Worm (Caenorhabditis elegans) whole organism, L3 larva: ENCODE results near the gene mel-32.

ENCODE experiments used
- R02D3.7 ChIP-seq: fragments of 150-350 bp; optimal IDR thresholded peaks from 2 replicates; lab custom pipeline; 2014; ENCODE audit warnings: missing biosample characterization, missing genetic modification characterization
- ZK546.5 ChIP-seq: sonication (generic microtip); optimal IDR thresholded peaks from 2 replicates; lab custom pipeline; 2017; ENCODE audit warnings: missing biosample characterization, missing genetic modification characterization
- aly-2 ChIP-seq: fragments of 150-350 bp; optimal IDR thresholded peaks from 2 replicates; lab custom pipeline; 2014; ENCODE audit warnings: missing biosample characterization, missing genetic modification characterization
- ama-1 ChIP-seq: fragments of 150-350 bp; optimal IDR thresholded peaks from 2 replicates; lab custom pipeline; 2018
- ceh-16 ChIP-seq: sonication (generic microtip); optimal IDR thresholded peaks from 2 replicates; lab custom pipeline; 2017; ENCODE audit warnings: missing biosample characterization, missing genetic modification characterization
- ceh-28 ChIP-seq: fragments of 150-350 bp; optimal IDR thresholded peaks from 2 replicates; lab custom pipeline; 2014; ENCODE audit warnings: missing biosample characterization, missing genetic modification reagents, missing genetic modification characterization
- ceh-82 ChIP-seq: fragments of 150-350 bp; optimal IDR thresholded peaks from 2 replicates; lab custom pipeline; 2014; ENCODE audit warnings: missing biosample characterization, missing genetic modification characterization
- ceh-9 ChIP-seq: sonication (generic microtip); optimal IDR thresholded peaks from 2 replicates; lab custom pipeline; 2018; ENCODE audit warnings: missing biosample characterization, missing genetic modification characterization
- egl-5 ChIP-seq: fragments of 150-350 bp; optimal IDR thresholded peaks from 2 replicates; lab custom pipeline; 2017; ENCODE audit warnings: missing biosample characterization, missing genetic modification reagents, missing genetic modification characterization, inconsistent platforms
- elt-1 ChIP-seq: fragments of 150-350 bp; optimal IDR thresholded peaks from 2 replicates; lab custom pipeline; 2014; ENCODE audit warnings: missing biosample characterization, missing genetic modification characterization
- elt-2 ChIP-seq: sonication (generic microtip); optimal IDR thresholded peaks from 2 replicates; lab custom pipeline; 2016; ENCODE audit warnings: missing genetic modification reagents, mild to moderate bottlenecking, missing genetic modification characterization, missing compliant biosample characterization
- elt-3 ChIP-seq, 3 experiments: fragments of 150-350 bp in 1 of 3; sonication (generic microtip) in 2 of 3; optimal IDR thresholded peaks; 2 replicates in 2 of 3; 4 replicates in 1 of 3; lab custom pipeline; 2014 to 2017; ENCODE audit warnings: missing biosample characterization in 3 of 3, missing genetic modification characterization in 3 of 3
- fkh-10 ChIP-seq: sonication (generic microtip); optimal IDR thresholded peaks from 2 replicates; lab custom pipeline; 2017; ENCODE audit warnings: missing biosample characterization, missing genetic modification reagents, missing genetic modification characterization
- fkh-2 ChIP-seq: fragments of 150-350 bp; optimal IDR thresholded peaks from 2 replicates; lab custom pipeline; 2014; ENCODE audit warnings: missing biosample characterization, missing genetic modification reagents, missing genetic modification characterization
- hmg-11 ChIP-seq: sonication (generic microtip); optimal IDR thresholded peaks from 2 replicates; lab custom pipeline; 2016; ENCODE audit warnings: missing genetic modification characterization, missing compliant biosample characterization
- lin-15B ChIP-seq: fragments of 150-350 bp; optimal IDR thresholded peaks from 2 replicates; lab custom pipeline; 2014; ENCODE audit warnings: missing biosample characterization, missing genetic modification characterization
- lin-39 ChIP-seq: fragments of 150-350 bp; optimal IDR thresholded peaks from 2 replicates; lab custom pipeline; 2018; ENCODE audit warnings: missing biosample characterization, missing genetic modification reagents, missing genetic modification characterization
- lsy-12 ChIP-seq: sonication (generic microtip); optimal IDR thresholded peaks from 2 replicates; lab custom pipeline; 2016; ENCODE audit warnings: mild to moderate bottlenecking, missing genetic modification characterization, missing compliant biosample characterization
- mdl-1 ChIP-seq: fragments of 150-350 bp; optimal IDR thresholded peaks from 2 replicates; lab custom pipeline; 2014; ENCODE audit warnings: missing biosample characterization, missing genetic modification characterization
- nfya-1 ChIP-seq: sonication (generic microtip); optimal IDR thresholded peaks from 2 replicates; lab custom pipeline; 2017; ENCODE audit warnings: missing genetic modification characterization, mild to moderate bottlenecking, missing compliant biosample characterization, antibody characterized with exemption, moderate library complexity; ENCODE audit not compliant: insufficient read depth
- nhr-11 ChIP-seq: fragments of 150-350 bp; optimal IDR thresholded peaks from 2 replicates; lab custom pipeline; 2014; ENCODE audit warnings: missing biosample characterization, missing genetic modification characterization
- nhr-12 ChIP-seq: fragments of 150-350 bp; optimal IDR thresholded peaks from 2 replicates; lab custom pipeline; 2014; ENCODE audit warnings: missing biosample characterization, missing genetic modification characterization
- nhr-23 ChIP-seq: fragments of 150-350 bp; optimal IDR thresholded peaks from 2 replicates; lab custom pipeline; 2014; ENCODE audit warnings: missing biosample characterization, missing genetic modification reagents, missing genetic modification characterization
- nhr-25 ChIP-seq: sonication (generic microtip); optimal IDR thresholded peaks from 2 replicates; lab custom pipeline; 2017; ENCODE audit warnings: missing biosample characterization, missing genetic modification characterization
- nhr-28 ChIP-seq: fragments of 150-350 bp; optimal IDR thresholded peaks from 2 replicates; lab custom pipeline; 2014; ENCODE audit warnings: missing biosample characterization, missing genetic modification characterization
- nhr-43 ChIP-seq: sonication (generic microtip); optimal IDR thresholded peaks from 2 replicates; lab custom pipeline; 2016; ENCODE audit warnings: mild to moderate bottlenecking, missing genetic modification characterization, missing compliant biosample characterization; ENCODE audit not compliant: poor library complexity, severe bottlenecking
- nhr-67 ChIP-seq: fragments of 150-350 bp; optimal IDR thresholded peaks from 2 replicates; lab custom pipeline; 2014; ENCODE audit warnings: missing biosample characterization, missing genetic modification characterization
- nhr-76 ChIP-seq: fragments of 150-350 bp; sonication (generic microtip); optimal IDR thresholded peaks from 5 replicates; lab custom pipeline; 2014; ENCODE audit warnings: missing biosample characterization, missing genetic modification characterization
- nhr-77 ChIP-seq: fragments of 150-350 bp; optimal IDR thresholded peaks from 2 replicates; lab custom pipeline; 2014; ENCODE audit warnings: missing biosample characterization, missing genetic modification characterization
- pha-4 ChIP-seq: fragments of 150-350 bp; optimal IDR thresholded peaks from 2 replicates; lab custom pipeline; 2014; ENCODE audit warnings: missing biosample characterization, missing genetic modification reagents, missing genetic modification characterization
- pqm-1 ChIP-seq: fragments of 150-350 bp; optimal IDR thresholded peaks from 2 replicates; lab custom pipeline; 2017; ENCODE audit warnings: missing biosample characterization, missing genetic modification characterization, inconsistent platforms
- sea-2 ChIP-seq: fragments of 150-350 bp; sonication (generic microtip); optimal IDR thresholded peaks from 4 replicates; lab custom pipeline; 2014; ENCODE audit warnings: missing biosample characterization, missing genetic modification reagents, missing genetic modification characterization
- skn-1 ChIP-seq: fragments of 150-350 bp; optimal IDR thresholded peaks from 2 replicates; lab custom pipeline; 2014; ENCODE audit warnings: missing biosample characterization, missing genetic modification characterization
- tbx-2 ChIP-seq: sonication (generic microtip); optimal IDR thresholded peaks from 2 replicates; lab custom pipeline; 2016; ENCODE audit warnings: mild to moderate bottlenecking, missing genetic modification characterization, missing compliant biosample characterization
- unc-39 ChIP-seq: sonication (generic microtip); optimal IDR thresholded peaks from 4 replicates; lab custom pipeline; 2017; ENCODE audit warnings: missing biosample characterization, missing genetic modification characterization
- zag-1 ChIP-seq: fragments of 150-350 bp; optimal IDR thresholded peaks from 2 replicates; lab custom pipeline; 2014; ENCODE audit warnings: missing biosample characterization, missing genetic modification characterization
- ztf-11 ChIP-seq: fragments of 150-350 bp; optimal IDR thresholded peaks from 2 replicates; lab custom pipeline; 2014; ENCODE audit warnings: missing biosample characterization, missing genetic modification characterization

The mel-32 gene

DNA sequence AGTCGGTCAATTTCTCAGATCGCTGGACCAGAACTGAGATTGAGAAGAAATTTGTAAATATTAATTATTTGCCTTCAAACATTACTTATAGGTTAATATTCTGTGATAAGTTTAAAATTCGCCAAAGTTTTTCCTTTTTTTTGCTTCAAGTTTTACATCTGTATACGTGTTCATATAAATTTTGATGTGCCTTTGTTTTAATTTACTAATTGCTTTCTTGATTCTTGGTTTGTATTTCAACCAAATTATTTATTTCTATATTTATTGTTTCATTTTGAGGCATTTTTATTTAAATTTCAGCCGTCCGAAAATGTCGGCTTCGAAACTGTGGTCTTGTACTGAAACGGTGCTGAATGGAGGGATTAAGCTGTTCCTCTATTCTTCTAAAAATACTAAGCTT, 6.5 kb downstream of the mel-32 start, which contains the start of gene C05D11.1:
TSS of gene C05D11.1 (plus strand) at position 301 of the 400 bp plus-strand sequence.
- TF ChIP-seq ceh-82 (no peak), sea-2 (GFP tag; lab: Kevin White, UChicago) (no peak), ama-1 (lab: Kevin White, UChicago) (no peak), nhr-77 (tag; lab: Kevin White, UChicago) (no peak)

DNA sequence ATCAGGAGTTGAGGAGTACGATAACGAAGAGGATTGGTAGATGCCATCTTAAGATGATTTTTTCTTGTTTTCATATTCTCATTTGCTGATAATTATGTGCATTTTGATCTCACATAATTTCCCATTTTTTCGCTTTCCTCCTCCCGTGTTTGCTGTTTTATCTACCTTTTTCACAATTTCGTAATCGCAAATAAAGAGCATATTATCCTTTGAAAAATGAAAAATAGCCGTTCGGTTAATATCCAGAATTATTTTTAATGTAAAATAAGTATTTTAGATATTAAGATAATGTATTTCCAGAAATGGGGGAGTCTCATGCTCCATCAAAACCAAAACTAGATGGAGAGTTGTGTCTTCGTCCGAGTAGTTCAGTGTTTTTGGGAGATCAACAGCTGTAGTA, 9.9 kb downstream of the mel-32 start, which contains the start of gene vps-16:
TSS of gene vps-16 (plus strand) at position 301 of the 400 bp plus-strand sequence.
- TF ChIP-seq fkh-2 (tag; lab: Kevin White, UChicago) (no peak), fkh-10 (GFP tag; lab: Kevin White, UChicago) (no peak), zag-1 (tag; lab: Kevin White, UChicago) (no peak), nhr-67 (tag; lab: Kevin White, UChicago) (no peak), ceh-9 (no peak), ceh-28 (tag; lab: Kevin White, UChicago) (no peak), unc-39 (no peak), pha-4 (tag; lab: Kevin White, UChicago) (no peak), ztf-11 (tag; lab: Kevin White, UChicago) (no peak)

DNA sequence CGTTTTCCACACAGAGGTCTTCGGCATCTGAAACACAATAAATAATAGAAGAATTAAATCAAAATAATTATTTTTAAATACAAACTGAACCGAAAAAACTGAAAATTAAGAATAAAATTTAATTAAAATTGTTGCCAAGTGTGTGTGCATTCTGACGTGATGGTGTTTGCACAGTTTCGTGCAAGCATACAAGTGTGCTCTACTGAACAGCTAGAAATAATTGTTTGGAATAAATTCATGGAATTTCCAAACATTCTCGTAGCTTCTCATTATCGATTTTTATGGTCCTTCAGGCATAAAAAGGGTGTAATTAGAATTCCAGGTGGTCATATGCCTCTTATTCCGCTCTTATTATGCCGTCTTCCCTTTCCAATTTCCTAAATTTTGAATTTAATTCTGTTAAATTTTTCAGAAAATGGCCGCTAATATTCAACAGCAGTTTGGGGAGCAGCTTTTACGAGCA, 11.0 kb downstream of the mel-32 start, which contains the start of the genes mrps-17 and txdc-9:
TSS of gene mrps-17 (minus strand) at position 33 of the 463 bp plus-strand sequence.
TSS of gene txdc-9 (plus strand) at position 413 of the 463 bp plus-strand sequence.
- TF ChIP-seq nhr-23 (peak; percentile 73), egl-5 (tag; lab: Kevin White, UChicago) (peak; percentile 74), lin-39 (tag; lab: Kevin White, UChicago) (peak; percentile 72), lsy-12 (tag; lab: Kevin White, UChicago) (peak; percentile 14), ceh-28 (tag; lab: Kevin White, UChicago) (peak; percentile 59), hmg-11 (tag; lab: Kevin White, UChicago) (peak; percentile 69), nhr-28 (tag; lab: Kevin White, UChicago) (no peak), ama-1 (lab: Kevin White, UChicago) (peak; percentile 1), ceh-9 (no peak), R02D3.7 (tag; lab: Kevin White, UChicago) (peak; percentile 32), elt-2 (tag; lab: Kevin White, UChicago) (peak; percentile 33), lin-15B (tag; lab: Kevin White, UChicago) (peak; percentile 89), elt-1 (no peak), ztf-11 (tag; lab: Kevin White, UChicago) (no peak), nhr-25 (tag; lab: Kevin White, UChicago) (peak; percentile 50), fkh-10 (GFP tag; lab: Kevin White, UChicago) (peak; percentile 37), skn-1 (tag; lab: Kevin White, UChicago) (peak; percentile 67), nhr-12 (tag; lab: Kevin White, UChicago) (no peak), sea-2 (GFP tag; lab: Kevin White, UChicago) (no peak), pqm-1 (tag; lab: Kevin White, UChicago) (peak; percentile 44), elt-3 (tag; optimal IDR thresholded peaks at IDR 0.05; lab: Kevin White, UChicago) (no peak), nhr-11 (tag; lab: Kevin White, UChicago) (peak; percentile 14)

DNA sequence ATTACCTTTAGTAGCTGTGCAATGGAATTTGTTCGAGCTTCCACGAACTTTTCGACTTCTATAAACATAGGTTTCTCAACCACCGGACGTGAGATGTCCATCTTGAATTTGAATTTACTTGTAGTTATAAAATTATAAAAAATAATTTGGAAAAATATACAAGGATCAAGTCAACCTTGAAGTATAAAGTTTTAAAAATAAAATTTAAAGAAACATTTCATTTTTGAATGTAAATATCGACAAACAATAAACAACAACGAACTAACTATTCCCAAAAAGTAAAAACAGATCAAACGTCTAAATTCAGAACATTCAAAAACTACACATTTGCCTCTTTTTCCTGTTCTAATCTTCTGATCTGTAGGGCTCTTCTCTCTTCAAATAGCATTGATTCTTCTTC, 12.0 kb downstream of the mel-32 start, which contains the start of gene popl-1:
TSS of gene popl-1 (minus strand) at position 101 of the 400 bp plus-strand sequence.
- TF ChIP-seq egl-5 (tag; lab: Kevin White, UChicago) (no peak), ceh-16 (tag; lab: Kevin White, UChicago) (no peak), lin-39 (tag; lab: Kevin White, UChicago) (no peak), zag-1 (tag; lab: Kevin White, UChicago) (no peak), nhr-76 (tag; lab: Kevin White, UChicago) (no peak), ama-1 (lab: Kevin White, UChicago) (no peak), tbx-2 (tag; lab: Kevin White, UChicago) (no peak), aly-2 (no peak), fkh-2 (tag; lab: Kevin White, UChicago) (no peak), pha-4 (tag; lab: Kevin White, UChicago) (no peak), nhr-25 (tag; lab: Kevin White, UChicago) (no peak), nhr-28 (tag; lab: Kevin White, UChicago) (no peak)

DNA sequence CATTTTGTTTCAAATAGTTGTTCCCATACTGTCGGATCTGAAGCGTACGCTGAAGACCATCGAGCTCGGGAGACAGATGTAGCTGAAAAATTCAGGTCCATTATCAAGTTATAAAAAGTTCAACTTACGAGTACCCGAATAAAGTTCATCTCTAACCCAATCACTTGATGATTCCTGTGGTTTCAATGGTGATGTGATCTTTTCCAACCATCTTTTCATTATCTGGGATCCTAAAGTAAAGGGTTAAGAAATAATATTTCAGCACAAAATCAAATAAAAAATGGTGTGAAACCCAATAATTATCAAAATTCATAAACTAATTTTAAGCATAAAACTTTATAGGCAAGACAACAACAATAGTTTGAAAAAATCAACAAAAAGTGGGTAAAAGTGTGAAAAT, 15.6 kb downstream of the mel-32 start, which contains the start of gene C05D11.8:
TSS of gene C05D11.8 (minus strand) at position 101 of the 400 bp plus-strand sequence.
- TF ChIP-seq unc-39 = no peak
- no peak for TF ChIP-seq ZK546.5
- no peak for TF ChIP-seq mdl-1 (tag; lab: Kevin White, UChicago)
- TF ChIP-seq nhr-67 (tag; lab: Kevin White, UChicago) = no peak
- no peak for TF ChIP-seq nhr-43 (tag; lab: Kevin White, UChicago)
- TF ChIP-seq nfya-1 (tag; lab: Kevin White, UChicago) = no peak
- TF ChIP-seq tbx-2 (tag; lab: Kevin White, UChicago) = no peak
- no peak for TF ChIP-seq lsy-12 (tag; lab: Kevin White, UChicago)
- TF ChIP-seq R02D3.7 (tag; lab: Kevin White, UChicago) = no peak
- TF ChIP-seq elt-3 (tag; optimal IDR thresholded peaks at IDR 0.05; lab: Kevin White, UChicago) = no peak
- TF ChIP-seq lin-15B (tag; lab: Kevin White, UChicago) = no peak
